Fruit fly (Drosophila melanogaster) whole organism, prepupa: ENCODE results near the gene eIF1.

Source experiments
- Blimp-1 ChIP-seq: fragments of 200-800 bp; sonication (Bioruptor generic); optimal IDR thresholded peaks from 3 replicates; lab custom pipeline; 2017; ENCODE audit warnings: missing biosample characterization, missing genetic modification characterization, mild to moderate bottlenecking, moderate library complexity, missing genetic modification reagents
- CG10631 ChIP-seq: fragments of 200-800 bp; sonication (Bioruptor generic); optimal IDR thresholded peaks from 2 replicates; lab custom pipeline; 2016; ENCODE audit warnings: missing biosample characterization, missing genetic modification characterization
- CG11294 ChIP-seq: fragments of 200-800 bp; sonication (Bioruptor generic); IDR thresholded peaks from 2 replicates; pipeline ENCODE4 v1.3.6; 2022; ENCODE audit warnings: missing biosample characterization, missing genetic modification characterization
- CG11762 ChIP-seq: fragments of 200-800 bp; sonication (Bioruptor generic); optimal IDR thresholded peaks from 3 replicates; lab custom pipeline; 2016; ENCODE audit warnings: missing biosample characterization, missing genetic modification characterization; ENCODE audit not compliant: insufficient read depth
- CG11902 ChIP-seq: fragments of 200-800 bp; sonication (Bioruptor generic); optimal IDR thresholded peaks from 3 replicates; lab custom pipeline; 2016; ENCODE audit warnings: missing biosample characterization, missing genetic modification characterization
- CG15336 ChIP-seq: fragments of 200-800 bp; sonication (Bioruptor generic); IDR thresholded peaks from 2 replicates; pipeline ENCODE4 v1.3.6; 2022; ENCODE audit warnings: missing biosample characterization, missing genetic modification characterization
- CG1621 ChIP-seq: fragments of 200-800 bp; sonication (Bioruptor generic); optimal IDR thresholded peaks from 3 replicates; lab custom pipeline; 2018; ENCODE audit warnings: missing biosample characterization, mild to moderate bottlenecking, missing genetic modification characterization
- CG16779 ChIP-seq: fragments of 200-800 bp; sonication (Bioruptor generic); optimal IDR thresholded peaks from 3 replicates; lab custom pipeline; 2017; ENCODE audit warnings: missing biosample characterization, mild to moderate bottlenecking, missing genetic modification characterization
- CG3032 ChIP-seq: fragments of 200-800 bp; optimal IDR thresholded peaks from 2 replicates; lab custom pipeline; 2019; ENCODE audit warnings: missing biosample characterization, mild to moderate bottlenecking, missing genetic modification characterization, moderate library complexity
- CG31627 ChIP-seq: fragments of 200-800 bp; sonication (Bioruptor generic); optimal IDR thresholded peaks from 3 replicates; lab custom pipeline; 2016; ENCODE audit warnings: missing biosample characterization, missing genetic modification characterization
- CG32006 ChIP-seq: fragments of 200-800 bp; sonication (Bioruptor generic); optimal IDR thresholded peaks from 3 replicates; lab custom pipeline; 2017; ENCODE audit warnings: missing biosample characterization, mild to moderate bottlenecking, missing genetic modification characterization
- CG34406 ChIP-seq: fragments of 200-800 bp; sonication (Bioruptor generic); optimal IDR thresholded peaks from 3 replicates; lab custom pipeline; 2016; ENCODE audit warnings: missing biosample characterization, missing genetic modification characterization
- CG3919 ChIP-seq: fragments of 200-800 bp; sonication (Bioruptor generic); optimal IDR thresholded peaks from 3 replicates; lab custom pipeline; 2016; ENCODE audit warnings: missing biosample characterization, missing genetic modification characterization
- CG4318 ChIP-seq: fragments of 200-800 bp; sonication (Bioruptor generic); optimal IDR thresholded peaks from 3 replicates; lab custom pipeline; 2017; ENCODE audit warnings: missing biosample characterization, mild to moderate bottlenecking, missing genetic modification characterization
- CG6163 ChIP-seq: fragments of 200-800 bp; sonication (Bioruptor generic); IDR thresholded peaks from 3 replicates; pipeline ENCODE4 v1.3.6; 2022; ENCODE audit warnings: missing biosample characterization, missing genetic modification characterization
- CG6276 ChIP-seq: fragments of 200-800 bp; sonication (Bioruptor generic); optimal IDR thresholded peaks from 2 replicates; lab custom pipeline; 2017; ENCODE audit warnings: missing biosample characterization, mild to moderate bottlenecking, missing genetic modification characterization
- CG6792 ChIP-seq: fragments of 200-800 bp; sonication (Bioruptor generic); optimal IDR thresholded peaks from 3 replicates; lab custom pipeline; 2016; ENCODE audit warnings: missing biosample characterization, missing genetic modification characterization
- CG6808 ChIP-seq: fragments of 200-800 bp; sonication (Bioruptor generic); optimal IDR thresholded peaks from 3 replicates; lab custom pipeline; 2017; ENCODE audit warnings: missing biosample characterization, missing genetic modification characterization, mild to moderate bottlenecking, moderate library complexity, missing genetic modification reagents
- CG6854 ChIP-seq: fragments of 200-800 bp; sonication (Bioruptor generic); optimal IDR thresholded peaks from 2 replicates; lab custom pipeline; 2017; ENCODE audit warnings: missing biosample characterization, mild to moderate bottlenecking, missing genetic modification characterization
- CG7368 ChIP-seq: fragments of 200-800 bp; sonication (Bioruptor generic); optimal IDR thresholded peaks from 3 replicates; lab custom pipeline; 2016; ENCODE audit warnings: missing biosample characterization, missing genetic modification characterization
- CG8119 ChIP-seq: fragments of 200-800 bp; sonication (Bioruptor generic); IDR thresholded peaks from 3 replicates; pipeline ENCODE4 v1.3.6; 2022; ENCODE audit warnings: missing biosample characterization, missing genetic modification characterization
- CG8319 ChIP-seq: fragments of 200-800 bp; sonication (Bioruptor generic); optimal IDR thresholded peaks from 3 replicates; lab custom pipeline; 2016; ENCODE audit warnings: missing biosample characterization, missing genetic modification characterization
- CG8632 ChIP-seq: fragments of 200-800 bp; sonication (Bioruptor generic); optimal IDR thresholded peaks from 3 replicates; lab custom pipeline; 2016; ENCODE audit warnings: missing biosample characterization, missing genetic modification characterization
- CG9139 ChIP-seq: fragments of 200-800 bp; sonication (Bioruptor generic); optimal IDR thresholded peaks from 3 replicates; lab custom pipeline; 2017; ENCODE audit warnings: missing biosample characterization, mild to moderate bottlenecking, missing genetic modification characterization
- Eip75B ChIP-seq: fragments of 200-800 bp; sonication (Bioruptor generic); optimal IDR thresholded peaks from 3 replicates; lab custom pipeline; 2016; ENCODE audit warnings: missing biosample characterization, missing genetic modification characterization
- Eip78C ChIP-seq: fragments of 200-800 bp; sonication (Bioruptor generic); peaks from one replicate; lab custom pipeline; 2016; ENCODE audit warnings: missing biosample characterization, missing genetic modification characterization
- Ets96B ChIP-seq: fragments of 200-800 bp; optimal IDR thresholded peaks from 2 replicates; lab custom pipeline; 2019; ENCODE audit warnings: missing biosample characterization, mild to moderate bottlenecking, missing genetic modification characterization, moderate library complexity
- Gug ChIP-seq: fragments of 200-800 bp; sonication (Bioruptor generic); IDR thresholded peaks from 2 replicates; pipeline ENCODE4 v1.3.6; 2022; ENCODE audit warnings: missing biosample characterization, missing genetic modification characterization
- Hr39 ChIP-seq: fragments of 200-800 bp; sonication (Bioruptor generic); optimal IDR thresholded peaks from 2 replicates; lab custom pipeline; 2016; ENCODE audit warnings: missing biosample characterization, missing genetic modification characterization
- Hr4 ChIP-seq: fragments of 200-800 bp; sonication (Bioruptor generic); optimal IDR thresholded peaks from 3 replicates; lab custom pipeline; 2016; ENCODE audit warnings: missing biosample characterization, missing genetic modification characterization
- Met ChIP-seq: fragments of 200-800 bp; sonication (Bioruptor generic); optimal IDR thresholded peaks from 3 replicates; lab custom pipeline; 2016; ENCODE audit warnings: missing biosample characterization, missing genetic modification characterization
- OdsH ChIP-seq: fragments of 200-800 bp; sonication (Bioruptor generic); optimal IDR thresholded peaks from 3 replicates; lab custom pipeline; 2016; ENCODE audit warnings: missing biosample characterization, missing genetic modification characterization
- Smox ChIP-seq: fragments of 200-800 bp; sonication (Bioruptor generic); optimal IDR thresholded peaks from 3 replicates; lab custom pipeline; 2016; ENCODE audit warnings: missing biosample characterization, missing genetic modification characterization
- Sox102F ChIP-seq: fragments of 200-800 bp; sonication (Bioruptor generic); optimal IDR thresholded peaks from 2 replicates; lab custom pipeline; 2016; ENCODE audit warnings: missing biosample characterization, mild to moderate bottlenecking, missing genetic modification characterization
- Sox14 ChIP-seq: fragments of 200-800 bp; sonication (Bioruptor generic); optimal IDR thresholded peaks from 3 replicates; lab custom pipeline; 2016; ENCODE audit warnings: missing biosample characterization, missing genetic modification characterization
- Sox15 ChIP-seq: fragments of 200-800 bp; sonication (Bioruptor generic); optimal IDR thresholded peaks from 3 replicates; lab custom pipeline; 2016; ENCODE audit warnings: missing biosample characterization, missing genetic modification characterization
- achi ChIP-seq: fragments of 200-800 bp; sonication (Bioruptor generic); optimal IDR thresholded peaks from 3 replicates; lab custom pipeline; 2016; ENCODE audit warnings: missing biosample characterization, missing genetic modification characterization
- acj6 ChIP-seq: fragments of 200-800 bp; sonication (Bioruptor generic); optimal IDR thresholded peaks from 3 replicates; lab custom pipeline; 2016; ENCODE audit warnings: missing biosample characterization, missing genetic modification characterization
- cyc ChIP-seq: fragments of 200-800 bp; sonication (Bioruptor generic); optimal IDR thresholded peaks from 3 replicates; lab custom pipeline; 2016; ENCODE audit warnings: missing biosample characterization, missing genetic modification characterization
- dac ChIP-seq: fragments of 200-800 bp; sonication (Bioruptor generic); optimal IDR thresholded peaks from 2 replicates; lab custom pipeline; 2017; ENCODE audit warnings: missing biosample characterization, mild to moderate bottlenecking, missing genetic modification characterization
- dsx ChIP-seq: fragments of 200-800 bp; optimal IDR thresholded peaks from 3 replicates; lab custom pipeline; 2019; ENCODE audit warnings: missing biosample characterization, mild to moderate bottlenecking, missing genetic modification characterization, moderate library complexity; ENCODE audit not compliant: poor library complexity, severe bottlenecking
- eg ChIP-seq: fragments of 200-800 bp; sonication (Bioruptor generic); IDR thresholded peaks from 3 replicates; pipeline ENCODE4 v1.3.6; 2022; ENCODE audit warnings: missing biosample characterization, missing genetic modification characterization
- esn ChIP-seq: fragments of 200-800 bp; sonication (Bioruptor generic); optimal IDR thresholded peaks from 2 replicates; lab custom pipeline; 2016; ENCODE audit warnings: missing biosample characterization, mild to moderate bottlenecking, missing genetic modification characterization, moderate library complexity
- fd59A ChIP-seq: fragments of 200-800 bp; sonication (Bioruptor generic); optimal IDR thresholded peaks from 2 replicates; lab custom pipeline; 2017; ENCODE audit warnings: missing biosample characterization, mild to moderate bottlenecking, missing genetic modification characterization, missing genetic modification reagents
- fd85E ChIP-seq: fragments of 200-800 bp; sonication (Bioruptor generic); optimal IDR thresholded peaks from 3 replicates; lab custom pipeline; 2016; ENCODE audit warnings: missing biosample characterization, missing genetic modification characterization
- fkh ChIP-seq: fragments of 200-800 bp; sonication (Bioruptor generic); optimal IDR thresholded peaks from 3 replicates; lab custom pipeline; 2017; ENCODE audit warnings: missing biosample characterization, mild to moderate bottlenecking, missing genetic modification characterization, moderate library complexity
- lz ChIP-seq: fragments of 200-800 bp; sonication (Bioruptor generic); optimal IDR thresholded peaks from 3 replicates; lab custom pipeline; 2016; ENCODE audit warnings: missing biosample characterization, missing genetic modification characterization
- net ChIP-seq: fragments of 200-800 bp; sonication (Bioruptor generic); optimal IDR thresholded peaks from 3 replicates; lab custom pipeline; 2016; ENCODE audit warnings: missing biosample characterization, missing genetic modification characterization
- salr ChIP-seq, 2 experiments: fragments of 200-800 bp; sonication (Bioruptor generic); optimal IDR thresholded peaks; 3 replicates each; lab custom pipeline; 2016 to 2018; ENCODE audit warnings: missing biosample characterization in 2 of 2, missing genetic modification characterization in 2 of 2, mild to moderate bottlenecking in 1 of 2
- spab ChIP-seq: fragments of 200-800 bp; sonication (Bioruptor generic); optimal IDR thresholded peaks from 2 replicates; lab custom pipeline; 2017; ENCODE audit warnings: missing biosample characterization, mild to moderate bottlenecking, missing genetic modification characterization, missing genetic modification reagents
- ss ChIP-seq, 2 experiments: fragments of 200-800 bp; sonication (Bioruptor generic); optimal IDR thresholded peaks; 2 replicates in 1 of 2; 3 replicates in 1 of 2; lab custom pipeline; 2017 to 2018; ENCODE audit warnings: mild to moderate bottlenecking in 2 of 2, missing biosample characterization in 2 of 2, missing genetic modification characterization in 2 of 2, moderate library complexity in 1 of 2
- svp ChIP-seq: fragments of 200-800 bp; sonication (Bioruptor generic); peaks from one replicate; lab custom pipeline; 2016; ENCODE audit warnings: missing biosample characterization, missing genetic modification characterization

Gene eIF1

DNA sequence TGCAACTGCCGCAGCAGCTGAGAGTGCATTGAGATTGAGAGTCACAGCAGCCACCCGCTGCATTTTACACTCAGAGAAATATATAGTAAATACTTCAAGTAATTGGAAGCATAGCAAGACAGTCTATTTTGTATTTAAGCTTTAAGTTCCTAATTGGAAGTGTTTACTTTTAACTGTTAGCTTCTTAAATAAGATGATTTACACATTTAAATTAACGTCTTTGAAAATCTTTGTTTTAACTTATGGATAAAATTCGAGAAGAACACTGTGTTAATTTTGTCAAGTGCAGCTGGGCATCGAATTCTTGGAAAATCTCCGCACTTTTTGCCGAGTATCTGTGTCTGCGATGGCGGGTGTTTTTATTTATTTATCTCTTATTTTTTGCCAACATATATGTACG is 36.6 kb downstream of the eIF1 start:
- TF ChIP-seq lz (GFP tag; lab: Kevin White, UChicago): peak; percentile 85
- TF ChIP-seq CG34406 (GFP tag; lab: Kevin White, UChicago): peak; percentile 85
- TF ChIP-seq CG15336 (GFP tag; lab: Robert Waterston, UW): peak; percentile 89
- TF ChIP-seq CG1621: peak; percentile 91
- peak; percentile 91 for TF ChIP-seq CG8119 (GFP tag; lab: Robert Waterston, UW)
- TF ChIP-seq CG16779 (tag; lab: Kevin White, UChicago): peak; percentile 71
- TF ChIP-seq CG10631 (GFP tag; lab: Kevin White, UChicago): peak; percentile 91
- TF ChIP-seq Met (GFP tag; lab: Kevin White, UChicago): peak; percentile 82
- TF ChIP-seq fkh (GFP tag; lab: Kevin White, UChicago): no peak
- peak; percentile 80 for TF ChIP-seq CG7368 (GFP tag; lab: Kevin White, UChicago)
- TF ChIP-seq CG3919 (GFP tag; lab: Kevin White, UChicago): peak; percentile 87
- TF ChIP-seq CG4318 (GFP tag; lab: Kevin White, UChicago): peak; percentile 62
- peak; percentile 94 for TF ChIP-seq CG3032 (tag; lab: Kevin White, UChicago)
- peak; percentile 79 for TF ChIP-seq CG6276 (GFP tag; lab: Kevin White, UChicago)
- peak; percentile 81 for TF ChIP-seq cyc (GFP tag; lab: Kevin White, UChicago)
- TF ChIP-seq fd85E: peak; percentile 50
- peak; percentile 93 to 94 for TF ChIP-seq ss (GFP tag; optimal IDR thresholded peaks at IDR 0.05; lab: Kevin White, UChicago)
- TF ChIP-seq fd59A (GFP tag; lab: Kevin White, UChicago): peak; percentile 90
- peak; percentile 83 for TF ChIP-seq Hr39 (GFP tag; lab: Kevin White, UChicago)
- peak; percentile 85 for TF ChIP-seq OdsH
- peak; percentile 82 for TF ChIP-seq CG31627 (GFP tag; lab: Kevin White, UChicago)
- TF ChIP-seq Sox102F (GFP tag; lab: Kevin White, UChicago): peak; percentile 83
- peak; percentile 86 for TF ChIP-seq Sox14
- peak; percentile 90 for TF ChIP-seq esn
- TF ChIP-seq dsx (GFP tag; lab: Kevin White, UChicago): peak; percentile 93
- peak; percentile 98 for TF ChIP-seq Eip78C (GFP tag; lab: Kevin White, UChicago)
- TF ChIP-seq dac (GFP tag; lab: Kevin White, UChicago): peak; percentile 57
- TF ChIP-seq CG6792: peak; percentile 91
- TF ChIP-seq Eip75B (GFP tag; lab: Kevin White, UChicago): peak; percentile 90
- peak; percentile 95 for TF ChIP-seq eg (GFP tag; lab: Robert Waterston, UW)
- peak; percentile 72 for TF ChIP-seq Blimp-1 (GFP tag; lab: Kevin White, UChicago)
- peak; percentile 82 for TF ChIP-seq CG32006 (GFP tag; lab: Kevin White, UChicago)
- peak; percentile 65 for TF ChIP-seq CG11902
- peak; percentile 61 for TF ChIP-seq Sox15 (GFP tag; lab: Kevin White, UChicago)
- peak; percentile 79 to 89 for TF ChIP-seq salr (GFP tag; optimal IDR thresholded peaks at IDR 0.05; lab: Kevin White, UChicago)
- no peak; the same call in none of the 2 replicates for TF ChIP-seq CG11294 (GFP tag; lab: Robert Waterston, UW)
- TF ChIP-seq svp (GFP tag; lab: Kevin White, UChicago): peak; percentile 91
- TF ChIP-seq Ets96B (tag; lab: Kevin White, UChicago): peak; percentile 91
- peak; percentile 89 for TF ChIP-seq net (GFP tag; lab: Kevin White, UChicago)
- peak; percentile 86 for TF ChIP-seq Hr4 (GFP tag; lab: Kevin White, UChicago)
- peak; percentile 81 for TF ChIP-seq CG8319 (GFP tag; lab: Kevin White, UChicago)
- peak; percentile 84 for TF ChIP-seq CG8632 (GFP tag; lab: Kevin White, UChicago)
- peak; percentile 93 for TF ChIP-seq spab (GFP tag; lab: Kevin White, UChicago)
- TF ChIP-seq achi (GFP tag; lab: Kevin White, UChicago): peak; percentile 85
- peak; percentile 67 for TF ChIP-seq CG6854
- peak; percentile 83 for TF ChIP-seq Smox
- peak; percentile 88 for TF ChIP-seq acj6 (GFP tag; lab: Kevin White, UChicago)
- peak; percentile 76 for TF ChIP-seq CG11762 (GFP tag; lab: Kevin White, UChicago)
- peak; percentile 90 for TF ChIP-seq CG9139 (GFP tag; lab: Kevin White, UChicago)
- peak; percentile 78 for TF ChIP-seq CG6163 (GFP tag; lab: Robert Waterston, UW)
- TF ChIP-seq Gug (GFP tag; lab: Robert Waterston, UW): peak; percentile 82
- TF ChIP-seq CG6808 (GFP tag; lab: Kevin White, UChicago): peak; percentile 93
